Worm (Caenorhabditis elegans): ENCODE data around the gene laf-1.

laf-1 gene

ce11 chrIII:2733606-2734183 lies 45.2 kb downstream of the laf-1 start, which contains the start of gene Y71H2AM.12 (continued):
- TF ChIP-seq hif-1 (tag; optimal IDR thresholded peaks at IDR 0.05) (no peak), ctbp-1 (GFP tag; IDR thresholded peaks at IDR 0.05) (no peak)

- TF ChIP-seq zip-2 (tag; optimal IDR thresholded peaks at IDR 0.05), result no peak
- TF ChIP-seq unc-130 (GFP tag; optimal IDR thresholded peaks at IDR 0.05), result peak; percentile 63
- no peak for TF ChIP-seq nhr-6 (tag; optimal IDR thresholded peaks at IDR 0.05)
- TF ChIP-seq lin-38 (GFP tag; IDR thresholded peaks at IDR 0.05), result 0 out of 2 replicates have a peak, but pooled peaks have one; percentile 28
- TF ChIP-seq hlh-11 (tag; optimal IDR thresholded peaks at IDR 0.05), result peak; percentile 69
- TF ChIP-seq dve-1 (tag; optimal IDR thresholded peaks at IDR 0.05; ENCODE audit: insufficient read depth), result peak; percentile 17
- TF ChIP-seq F49E8.2 (tag; optimal IDR thresholded peaks at IDR 0.05; ENCODE audit: borderline replicate concordance), result peak; percentile 86
- peak in 1 of 2 experiments; percentile 13 for TF ChIP-seq daf-16 (GFP tag; optimal IDR thresholded peaks at IDR 0.05)
- TF ChIP-seq daf-16 (tag; optimal IDR thresholded peaks at IDR 0.05), result no peak
These were observed 53.3 kb downstream of the laf-1 start, which contains the start of gene cosa-1 for ce11 chrIII:2725221-2726203. Gene cosa-1, plus strand, starts transcription at chrIII:2726116.

DNA sequence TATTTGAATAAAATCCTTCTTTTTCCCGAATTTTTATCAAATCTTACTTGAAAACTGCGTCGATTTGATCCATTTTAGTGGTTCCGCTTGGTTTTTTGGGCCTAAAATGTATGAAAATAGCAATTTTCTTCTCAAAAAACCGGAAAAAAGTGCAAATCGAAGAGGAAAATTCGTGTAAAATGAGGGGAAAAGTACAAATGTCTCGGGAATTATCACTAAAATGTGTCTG lies 53.9 kb downstream of the laf-1 start, which contains the start of gene Y71H2AM.11:
TSS of gene Y71H2AM.11 (minus strand) at position 101 of the 229 bp plus-strand sequence.
- TF ChIP-seq aly-2 (tag; optimal IDR thresholded peaks at IDR 0.05) (no peak), unc-130 (GFP tag; optimal IDR thresholded peaks at IDR 0.05) (no peak)

Data from whole organism, L4 larva.